Fruit fly (Drosophila melanogaster) whole organism, embryonic: ENCODE measurements around the gene Kah.

Source experiments
- BEAF-32 ChIP-seq: fragments of 200-800 bp; sonication (Bioruptor generic); optimal IDR thresholded peaks from 3 replicates; lab custom pipeline; 2017; ENCODE audit warnings: missing biosample characterization, missing genetic modification characterization, mild to moderate bottlenecking, moderate library complexity, missing genetic modification reagents
- C15 ChIP-seq: fragments of 200-800 bp; sonication (Bioruptor generic); IDR thresholded peaks from 3 replicates; pipeline ENCODE4 v1.3.6; 2022; ENCODE audit warnings: missing biosample characterization, missing genetic modification characterization
- CG10366 ChIP-seq: fragments of 200-800 bp; sonication (Bioruptor generic); IDR thresholded peaks from 2 replicates; pipeline ENCODE4 v1.3.6; 2022; ENCODE audit warnings: missing biosample characterization, missing genetic modification characterization
- CG10565 ChIP-seq: fragments of 200-800 bp; sonication (Bioruptor generic); optimal IDR thresholded peaks from 3 replicates; lab custom pipeline; 2016; ENCODE audit warnings: missing biosample characterization, mild to moderate bottlenecking, missing genetic modification characterization
- CG11085 ChIP-seq: fragments of 200-800 bp; sonication (Bioruptor generic); IDR thresholded peaks from 2 replicates; pipeline ENCODE4 v1.3.6; 2022; ENCODE audit warnings: missing biosample characterization, missing genetic modification characterization
- CG11398 ChIP-seq: fragments of 200-800 bp; sonication (Bioruptor generic); optimal IDR thresholded peaks from 2 replicates; lab custom pipeline; 2016; ENCODE audit warnings: missing biosample characterization, missing genetic modification characterization
- CG12942 ChIP-seq: fragments of 200-800 bp; sonication (Bioruptor generic); optimal IDR thresholded peaks from 3 replicates; lab custom pipeline; 2016; ENCODE audit warnings: missing biosample characterization, missing genetic modification characterization
- CG14050 ChIP-seq: fragments of 200-800 bp; sonication (Bioruptor generic); IDR thresholded peaks from 3 replicates; pipeline ENCODE4 v1.3.6; 2022; ENCODE audit warnings: missing biosample characterization, missing genetic modification characterization
- CG18011 ChIP-seq: fragments of 200-800 bp; sonication (Bioruptor generic); optimal IDR thresholded peaks from 2 replicates; lab custom pipeline; 2017; ENCODE audit warnings: missing biosample characterization, missing genetic modification characterization, mild to moderate bottlenecking, moderate library complexity, missing genotype
- CG1832 ChIP-seq: fragments of 200-800 bp; sonication (Bioruptor generic); optimal IDR thresholded peaks from 2 replicates; lab custom pipeline; 2017; ENCODE audit warnings: missing biosample characterization, mild to moderate bottlenecking, missing genetic modification characterization, inconsistent platforms
- CG4328 ChIP-seq: fragments of 200-800 bp; sonication (Bioruptor generic); optimal IDR thresholded peaks from 3 replicates; lab custom pipeline; 2017; ENCODE audit warnings: missing biosample characterization, missing genetic modification reagents, missing genetic modification characterization
- CG8388 ChIP-seq: fragments of 200-800 bp; sonication (Bioruptor generic); optimal IDR thresholded peaks from 2 replicates; lab custom pipeline; 2019; ENCODE audit warnings: missing biosample characterization, mild to moderate bottlenecking, missing genetic modification characterization, moderate library complexity
- CG8924 ChIP-seq: fragments of 200-800 bp; optimal IDR thresholded peaks from 3 replicates; lab custom pipeline; 2019; ENCODE audit warnings: missing biosample characterization, mild to moderate bottlenecking, missing genetic modification characterization, moderate library complexity
- CG9932 ChIP-seq: fragments of 200-800 bp; sonication (Bioruptor generic); IDR thresholded peaks from 2 replicates; pipeline ENCODE4 v1.3.6; 2022; ENCODE audit warnings: missing biosample characterization, missing genetic modification characterization
- Deaf1 ChIP-seq: fragments of 200-800 bp; optimal IDR thresholded peaks from 3 replicates; lab custom pipeline; 2019; ENCODE audit warnings: missing biosample characterization, mild to moderate bottlenecking, missing genetic modification characterization, moderate library complexity
- Dref ChIP-seq: fragments of 200-800 bp; sonication (Bioruptor generic); IDR thresholded peaks from 2 replicates; pipeline ENCODE4 v1.3.6; 2022; ENCODE audit warnings: missing biosample characterization, missing genetic modification characterization
- E2f1 ChIP-seq: fragments of 200-800 bp; sonication (Bioruptor generic); IDR thresholded peaks from 2 replicates; pipeline ENCODE4 v1.3.6; 2022; ENCODE audit warnings: missing biosample characterization, missing genetic modification characterization
- ERR ChIP-seq: fragments of 200-800 bp; sonication (Bioruptor generic); optimal IDR thresholded peaks from 2 replicates; lab custom pipeline; 2016; ENCODE audit warnings: missing biosample characterization, missing genetic modification characterization
- Fer2 ChIP-seq: fragments of 200-800 bp; sonication (Bioruptor generic); optimal IDR thresholded peaks from 2 replicates; lab custom pipeline; 2018; ENCODE audit warnings: missing biosample characterization, mild to moderate bottlenecking, missing genetic modification characterization, moderate library complexity
- Gsc ChIP-seq: fragments of 200-800 bp; sonication (Bioruptor generic); IDR thresholded peaks from 2 replicates; pipeline ENCODE4 v1.3.6; 2022; ENCODE audit warnings: missing biosample characterization, missing genetic modification characterization
- Hey ChIP-seq: fragments of 200-800 bp; sonication (Bioruptor generic); optimal IDR thresholded peaks from 3 replicates; lab custom pipeline; 2018; ENCODE audit warnings: missing biosample characterization, mild to moderate bottlenecking, missing genetic modification characterization
- HmgD ChIP-seq: fragments of 200-800 bp; sonication (Bioruptor generic); optimal IDR thresholded peaks from 3 replicates; lab custom pipeline; 2016; ENCODE audit warnings: missing biosample characterization, missing genetic modification characterization
- Kr ChIP-seq: fragments of 200-800 bp; sonication (Bioruptor generic); optimal IDR thresholded peaks from 2 replicates; lab custom pipeline; 2017; ENCODE audit warnings: missing biosample characterization, mild to moderate bottlenecking, missing genetic modification characterization
- Pdp1 ChIP-seq, 2 experiments: fragments of 200-800 bp; sonication (Bioruptor generic); optimal IDR thresholded peaks; 3 replicates each; lab custom pipeline; 2016; ENCODE audit warnings: missing biosample characterization in 2 of 2, missing genetic modification characterization in 2 of 2, mild to moderate bottlenecking in 1 of 2, moderate library complexity in 1 of 2
- Ptx1 ChIP-seq: fragments of 200-800 bp; sonication (Bioruptor generic); IDR thresholded peaks from 2 replicates; pipeline ENCODE4 v1.3.6; 2022; ENCODE audit warnings: missing biosample characterization, missing genetic modification characterization
- Ssrp ChIP-seq: fragments of 200-800 bp; sonication (Bioruptor generic); optimal IDR thresholded peaks from 2 replicates; lab custom pipeline; 2018; ENCODE audit warnings: missing biosample characterization, mild to moderate bottlenecking, missing genetic modification characterization, moderate library complexity
- Taf1 ChIP-seq: fragments of 200-800 bp; sonication (Bioruptor generic); IDR thresholded peaks from 2 replicates; pipeline ENCODE4 v1.3.6; 2022; ENCODE audit warnings: missing biosample characterization, missing genetic modification characterization
- Tbp ChIP-seq: fragments of >200 bp; optimal IDR thresholded peaks from 2 replicates; lab custom pipeline; 2018; ENCODE audit warnings: missing biosample characterization, missing genetic modification characterization
- Usf ChIP-seq: fragments of 200-800 bp; sonication (Bioruptor generic); optimal IDR thresholded peaks from 2 replicates; lab custom pipeline; 2017; ENCODE audit warnings: missing genotype, missing biosample characterization, missing genetic modification characterization
- Vsx1 ChIP-seq: fragments of 200-800 bp; sonication (Bioruptor generic); optimal IDR thresholded peaks from 2 replicates; lab custom pipeline; 2017; ENCODE audit warnings: missing biosample characterization, mild to moderate bottlenecking, missing genetic modification characterization, missing genetic modification reagents
- bbx ChIP-seq: fragments of 200-800 bp; sonication (Bioruptor generic); IDR thresholded peaks from 2 replicates; pipeline ENCODE4 v1.3.6; 2022; ENCODE audit warnings: missing biosample characterization, missing genetic modification characterization; ENCODE audit not compliant: partially characterized antibody
- bsh ChIP-seq, 2 experiments: fragments of 200-800 bp; sonication (Bioruptor generic); optimal IDR thresholded peaks; 2 replicates each; lab custom pipeline; 2017 to 2018; ENCODE audit warnings: mild to moderate bottlenecking in 2 of 2, missing biosample characterization in 2 of 2, missing genetic modification characterization in 2 of 2, moderate library complexity in 1 of 2
- cg ChIP-seq: fragments of 200-800 bp; sonication (Bioruptor generic); optimal IDR thresholded peaks from 3 replicates; lab custom pipeline; 2019; ENCODE audit warnings: missing biosample characterization, mild to moderate bottlenecking, missing genetic modification characterization, moderate library complexity
- dati ChIP-seq: fragments of 200-800 bp; sonication (Bioruptor generic); IDR thresholded peaks from 2 replicates; pipeline ENCODE4 v1.3.6; 2022; ENCODE audit warnings: missing biosample characterization, missing genetic modification characterization
- dpn ChIP-seq, 2 experiments: fragments of 200-800 bp; sonication (Bioruptor generic); optimal IDR thresholded peaks; 3 replicates each; lab custom pipeline; 2016; ENCODE audit warnings: missing biosample characterization in 2 of 2, missing genetic modification characterization in 2 of 2
- emc ChIP-seq: fragments of 200-800 bp; sonication (Bioruptor generic); optimal IDR thresholded peaks from 2 replicates; lab custom pipeline; 2016; ENCODE audit warnings: missing biosample characterization, missing genetic modification characterization
- hbn ChIP-seq: fragments of 200-800 bp; sonication (Bioruptor generic); IDR thresholded peaks from 2 replicates; pipeline ENCODE4 v1.3.6; 2022; ENCODE audit warnings: missing biosample characterization, missing genetic modification characterization; ENCODE audit not compliant: partially characterized antibody
- inv ChIP-seq: fragments of 200-800 bp; sonication (Bioruptor generic); IDR thresholded peaks from 2 replicates; pipeline ENCODE4 v1.3.6; 2022; ENCODE audit warnings: missing biosample characterization, missing genetic modification characterization; ENCODE audit not compliant: partially characterized antibody
- lov ChIP-seq, 2 experiments: fragments of 200-800 bp in 1 of 2; fragments of >200 bp in 1 of 2; sonication (Bioruptor generic) in 1 of 2; IDR thresholded peaks in 1 of 2; optimal IDR thresholded peaks in 1 of 2; 2 replicates in 1 of 2; 3 replicates in 1 of 2; pipeline versions ENCODE4 v1.3.6 to Lab custom; 2017 to 2022; ENCODE audit warnings: missing biosample characterization in 1 of 2, missing genetic modification characterization in 1 of 2
- mirr ChIP-seq: fragments of 200-800 bp; sonication (Bioruptor generic); optimal IDR thresholded peaks from 3 replicates; lab custom pipeline; 2018; ENCODE audit warnings: missing biosample characterization, mild to moderate bottlenecking, missing genetic modification characterization
- nerfin-1 ChIP-seq: fragments of 200-800 bp; sonication (Bioruptor generic); optimal IDR thresholded peaks from 3 replicates; lab custom pipeline; 2019; ENCODE audit warnings: missing biosample characterization, mild to moderate bottlenecking, missing genetic modification characterization, moderate library complexity
- pfk ChIP-seq: fragments of 200-800 bp; sonication (Bioruptor generic); optimal IDR thresholded peaks from 2 replicates; lab custom pipeline; 2018; ENCODE audit warnings: missing biosample characterization, mild to moderate bottlenecking, missing genetic modification characterization, moderate library complexity
- tll ChIP-seq, 2 experiments: fragments of 200-800 bp in 1 of 2; fragments of >200 bp in 1 of 2; sonication (Bioruptor generic) in 1 of 2; optimal IDR thresholded peaks; 2 replicates each; lab custom pipeline; 2017 to 2019; ENCODE audit warnings: missing biosample characterization in 2 of 2, missing genetic modification characterization in 2 of 2, mild to moderate bottlenecking in 1 of 2, moderate library complexity in 1 of 2
- tup ChIP-seq: fragments of 200-800 bp; sonication (Bioruptor generic); optimal IDR thresholded peaks from 2 replicates; lab custom pipeline; 2016; ENCODE audit warnings: missing biosample characterization, mild to moderate bottlenecking, missing genetic modification characterization, moderate library complexity
- usp ChIP-seq: fragments of >200 bp; optimal IDR thresholded peaks from 2 replicates; lab custom pipeline; 2017; ENCODE audit warnings: missing biosample characterization, missing genetic modification characterization
- vnd ChIP-seq: fragments of 200-800 bp; sonication (Bioruptor generic); IDR thresholded peaks from 3 replicates; pipeline ENCODE4 v1.3.6; 2022; ENCODE audit warnings: missing biosample characterization, missing genetic modification characterization; ENCODE audit not compliant: partially characterized antibody
- wek ChIP-seq: fragments of 200-800 bp; sonication (Bioruptor generic); optimal IDR thresholded peaks from 3 replicates; lab custom pipeline; 2018; ENCODE audit warnings: missing biosample characterization, mild to moderate bottlenecking, missing genetic modification characterization, moderate library complexity
- zen ChIP-seq: fragments of 200-800 bp; sonication (Bioruptor generic); optimal IDR thresholded peaks from 3 replicates; lab custom pipeline; 2018; ENCODE audit warnings: missing biosample characterization, mild to moderate bottlenecking, missing genetic modification characterization, moderate library complexity

Kah gene

DNA sequence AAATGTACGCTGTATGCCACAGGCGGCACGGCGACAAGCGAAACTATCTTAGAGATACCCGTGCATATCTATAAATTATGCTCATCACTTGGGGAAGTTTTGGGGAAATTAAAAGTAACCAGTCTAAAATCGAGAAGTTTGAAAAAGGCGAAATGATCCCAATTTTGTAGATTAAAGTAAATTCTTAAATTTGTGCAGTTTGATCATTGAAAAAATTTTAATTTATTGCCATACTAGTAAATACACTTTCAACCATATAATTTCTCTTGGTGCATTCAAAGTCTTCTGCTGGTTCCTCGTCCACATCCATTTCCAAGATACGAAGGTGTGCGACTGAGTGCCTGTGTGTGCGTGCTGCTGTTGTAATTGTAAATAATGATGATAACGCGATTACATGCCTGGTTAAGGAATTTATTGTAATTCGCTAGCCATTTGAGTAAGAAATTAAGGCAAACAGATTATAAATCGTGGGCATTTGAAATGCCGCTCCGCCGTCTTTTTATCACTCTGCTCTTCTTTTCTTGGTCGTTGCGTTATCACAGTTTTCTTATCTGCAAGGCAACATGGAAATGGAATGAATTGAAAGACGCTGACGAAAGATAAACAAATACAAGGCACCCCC, 26.5 kb upstream of the Kah start (continued):
- TF ChIP-seq CG11398 (GFP tag; lab: Kevin White, UChicago) (peak; percentile 77), Taf1 (GFP tag; lab: Robert Waterston, UW) (peak; percentile 57), BEAF-32 (GFP tag; lab: Kevin White, UChicago) (no peak), Ssrp (tag; lab: Kevin White, UChicago) (peak; percentile 88), Fer2 (tag; lab: Kevin White, UChicago) (peak; percentile 32), CG8924 (peak; percentile 92), nerfin-1 (peak; percentile 68), Vsx1 (peak; percentile 74), CG8388 (GFP tag; lab: Kevin White, UChicago) (peak; percentile 90), tup (peak; percentile 43), HmgD (GFP tag; lab: Kevin White, UChicago) (peak; percentile 55), Gsc (peak; percentile 43), E2f1 (GFP tag; lab: Robert Waterston, UW) (peak; percentile 84), CG4328 (GFP tag; lab: Kevin White, UChicago) (peak; percentile 30), CG14050 (peak; percentile 91), cg (peak; percentile 46), CG10565 (GFP tag; lab: Kevin White, UChicago) (peak; percentile 34), CG10366 (GFP tag; lab: Robert Waterston, UW) (peak; percentile 90), emc (GFP tag; lab: Kevin White, UChicago) (peak; percentile 50), C15 (GFP tag; lab: Robert Waterston, UW) (0 out of 3 replicates have a peak, but pooled peaks have one; percentile 11), Tbp (GFP tag; lab: Kevin White, UChicago) (no peak), pfk (GFP tag; lab: Kevin White, UChicago) (no peak), bbx (GFP tag; lab: Robert Waterston, UW) (no peak), usp (no peak), dpn (GFP tag; optimal IDR thresholded peaks at IDR 0.05; lab: Kevin White, UChicago) (peak; percentile 81 to 85), zen (tag; lab: Kevin White, UChicago) (peak; percentile 82), bsh (GFP tag; optimal IDR thresholded peaks at IDR 0.05; lab: Kevin White, UChicago) (peak; percentile 40 to 93), CG18011 (GFP tag; lab: Kevin White, UChicago) (peak; percentile 46), CG1832 (GFP tag; lab: Kevin White, UChicago) (no peak), dati (GFP tag; lab: Robert Waterston, UW) (no peak), CG12942 (peak; percentile 79), Deaf1 (tag; lab: Kevin White, UChicago) (peak; percentile 63), Ptx1 (GFP tag; lab: Robert Waterston, UW) (peak; percentile 93), ERR (GFP tag; lab: Kevin White, UChicago) (peak; percentile 64), Dref (no peak), wek (GFP tag; lab: Kevin White, UChicago) (peak; percentile 26), lov (optimal IDR thresholded peaks at IDR 0.05; lab: Kevin White, UChicago) (no peak), lov (GFP tag; IDR thresholded peaks at IDR 0.05; lab: Robert Waterston, UW) (peak; percentile 74; the same call in 2 of the 3 replicates), Kr (GFP tag; lab: Kevin White, UChicago) (no peak), hbn (no peak), inv (GFP tag; lab: Robert Waterston, UW) (no peak), Hey (peak; percentile 4), CG9932 (GFP tag; lab: Robert Waterston, UW) (peak; percentile 57), CG11085 (GFP tag; lab: Robert Waterston, UW) (no peak; the same call in 1 of the 2 replicates), vnd (no peak), Usf (GFP tag; lab: Kevin White, UChicago) (peak; percentile 13), tll (GFP tag; optimal IDR thresholded peaks at IDR 0.05; lab: Kevin White, UChicago) (no peak), mirr (GFP tag; lab: Kevin White, UChicago) (peak; percentile 94), Pdp1 (GFP tag; optimal IDR thresholded peaks at IDR 0.05; lab: Kevin White, UChicago) (peak; percentile 28 to 84)
